Worm (Caenorhabditis elegans) whole organism, L1 larva: ENCODE measurements around the gene nas-24.

Experiments
- aha-1 ChIP-seq: fragments of 150-350 bp; optimal IDR thresholded peaks from 2 replicates; lab custom pipeline; 2014; ENCODE audit warnings: missing biosample characterization, missing genetic modification characterization
- alr-1 ChIP-seq: fragments of 200-800 bp; sonication (Bioruptor generic); optimal IDR thresholded peaks from 2 replicates; lab custom pipeline; 2018; ENCODE audit warnings: borderline replicate concordance, mild to moderate bottlenecking, missing genetic modification characterization, missing compliant biosample characterization
- aly-2 ChIP-seq: fragments of 150-350 bp; optimal IDR thresholded peaks from 2 replicates; lab custom pipeline; 2014; ENCODE audit warnings: missing biosample characterization, missing genetic modification characterization
- blmp-1 ChIP-seq: fragments of 150-350 bp; optimal IDR thresholded peaks from 2 replicates; lab custom pipeline; 2014; ENCODE audit warnings: missing biosample characterization, missing genetic modification characterization
- ceh-63 ChIP-seq: fragments of 200-800 bp; sonication (Bioruptor generic); optimal IDR thresholded peaks from 2 replicates; lab custom pipeline; 2018; ENCODE audit warnings: mild to moderate bottlenecking, missing genetic modification characterization, missing compliant biosample characterization
- ceh-82 ChIP-seq, 3 experiments: fragments of 150-350 bp in 1 of 3; sonication (generic microtip) in 2 of 3; optimal IDR thresholded peaks; 2 replicates each; lab custom pipeline; 2014 to 2017; ENCODE audit warnings: missing biosample characterization in 3 of 3, missing genetic modification characterization in 3 of 3
- ceh-88 ChIP-seq: fragments of 200-800 bp; sonication (Bioruptor generic); IDR thresholded peaks from 2 replicates; pipeline ENCODE4 v1.3.6; 2022; ENCODE audit warnings: missing genetic modification characterization, missing compliant biosample characterization
- ces-1 ChIP-seq: fragments of 150-350 bp; optimal IDR thresholded peaks from 2 replicates; lab custom pipeline; 2014; ENCODE audit warnings: missing biosample characterization, missing genetic modification reagents, missing genetic modification characterization
- elt-2 ChIP-seq: sonication (generic microtip); optimal IDR thresholded peaks from 2 replicates; lab custom pipeline; 2016; ENCODE audit warnings: missing genetic modification characterization, mild to moderate bottlenecking, inconsistent platforms, missing compliant biosample characterization, missing genetic modification reagents
- elt-3 ChIP-seq, 6 experiments: fragments of 150-350 bp in 1 of 6; sonication (generic microtip); optimal IDR thresholded peaks; 2 replicates each; lab custom pipeline; 2017 to 2018; ENCODE audit warnings: missing biosample characterization in 6 of 6, missing genetic modification characterization in 6 of 6, inconsistent platforms in 1 of 6
- ets-5 ChIP-seq: fragments of 200-800 bp; sonication (Bioruptor generic); IDR thresholded peaks from 2 replicates; pipeline ENCODE4 v1.3.6; 2022; ENCODE audit warnings: missing genetic modification characterization, missing compliant biosample characterization
- fkh-8 ChIP-seq: sonication (generic microtip); optimal IDR thresholded peaks from 2 replicates; lab custom pipeline; 2016; ENCODE audit warnings: mild to moderate bottlenecking, missing genetic modification characterization, missing compliant biosample characterization
- grh-1 ChIP-seq: fragments of 200-800 bp; sonication (Bioruptor generic); IDR thresholded peaks from 2 replicates; pipeline ENCODE4 v1.3.6; 2022; ENCODE audit warnings: missing genetic modification reagents, missing genetic modification characterization, missing compliant biosample characterization
- hlh-17 ChIP-seq: fragments of 200-800 bp; sonication (Bioruptor generic); optimal IDR thresholded peaks from 2 replicates; lab custom pipeline; 2018; ENCODE audit warnings: missing genetic modification characterization, mild to moderate bottlenecking, missing compliant biosample characterization, moderate library complexity, borderline replicate concordance
- hlh-4 ChIP-seq: sonication (generic microtip); optimal IDR thresholded peaks from 2 replicates; lab custom pipeline; 2016; ENCODE audit warnings: mild to moderate bottlenecking, missing genetic modification characterization, missing compliant biosample characterization
- irx-1 ChIP-seq: sonication (generic microtip); optimal IDR thresholded peaks from 2 replicates; lab custom pipeline; 2016; ENCODE audit warnings: missing genetic modification characterization, missing compliant biosample characterization
- lin-13 ChIP-seq: fragments of 150-350 bp; optimal IDR thresholded peaks from 2 replicates; lab custom pipeline; 2014; ENCODE audit warnings: missing biosample characterization, missing genetic modification reagents, missing genetic modification characterization
- lin-15B ChIP-seq: fragments of 150-350 bp; sonication (generic microtip); optimal IDR thresholded peaks from 3 replicates; lab custom pipeline; 2014; ENCODE audit warnings: missing biosample characterization, missing genetic modification characterization
- lin-39 ChIP-seq: fragments of 150-350 bp; optimal IDR thresholded peaks from 2 replicates; lab custom pipeline; 2014; ENCODE audit warnings: missing biosample characterization, missing genetic modification reagents, missing genetic modification characterization
- lir-3 ChIP-seq: sonication (generic microtip); optimal IDR thresholded peaks from 2 replicates; lab custom pipeline; 2016; ENCODE audit warnings: mild to moderate bottlenecking, missing genetic modification characterization, moderate library complexity, missing compliant biosample characterization; ENCODE audit not compliant: poor library complexity
- lsy-2 ChIP-seq, 2 experiments: fragments of 150-350 bp; optimal IDR thresholded peaks; 2 replicates each; lab custom pipeline; 2014; ENCODE audit warnings: missing biosample characterization in 2 of 2, missing genetic modification characterization in 2 of 2
- mab-9 ChIP-seq: fragments of 200-800 bp; sonication (Bioruptor generic); IDR thresholded peaks from 2 replicates; pipeline ENCODE4 v1.3.6; 2022; ENCODE audit warnings: missing genetic modification reagents, missing genetic modification characterization, missing compliant biosample characterization
- mdl-1 ChIP-seq, 2 experiments: fragments of 150-350 bp; optimal IDR thresholded peaks; 2 replicates each; lab custom pipeline; 2014 to 2017; ENCODE audit warnings: missing biosample characterization in 2 of 2, missing genetic modification characterization in 2 of 2, inconsistent platforms in 1 of 2
- mef-2 ChIP-seq: fragments of 150-350 bp; optimal IDR thresholded peaks from 2 replicates; lab custom pipeline; 2014; ENCODE audit warnings: missing biosample characterization, missing genetic modification characterization
- mep-1 ChIP-seq: fragments of 150-350 bp; optimal IDR thresholded peaks from 2 replicates; lab custom pipeline; 2014; ENCODE audit warnings: missing biosample characterization, missing genetic modification characterization
- nhr-11 ChIP-seq: fragments of 150-350 bp; optimal IDR thresholded peaks from 2 replicates; lab custom pipeline; 2014; ENCODE audit warnings: missing biosample characterization, missing genetic modification characterization
- nhr-237 ChIP-seq: fragments of 150-350 bp; optimal IDR thresholded peaks from 2 replicates; lab custom pipeline; 2014; ENCODE audit warnings: missing biosample characterization, missing genetic modification characterization
- nhr-47 ChIP-seq: sonication (generic microtip); optimal IDR thresholded peaks from 2 replicates; lab custom pipeline; 2016; ENCODE audit warnings: mild to moderate bottlenecking, missing genetic modification characterization, moderate library complexity, missing compliant biosample characterization
- nhr-71 ChIP-seq: sonication (generic microtip); optimal IDR thresholded peaks from 2 replicates; lab custom pipeline; 2016; ENCODE audit warnings: mild to moderate bottlenecking, missing genetic modification characterization, moderate library complexity, missing compliant biosample characterization
- nhr-76 ChIP-seq: sonication (generic microtip); optimal IDR thresholded peaks from 2 replicates; lab custom pipeline; 2017; ENCODE audit warnings: missing biosample characterization, missing genetic modification characterization
- nhr-77 ChIP-seq: fragments of 150-350 bp; optimal IDR thresholded peaks from 2 replicates; lab custom pipeline; 2014; ENCODE audit warnings: missing biosample characterization, missing genetic modification characterization
- nhr-85 ChIP-seq: sonication (generic microtip); peaks from one replicate; lab custom pipeline; 2016; ENCODE audit warnings: missing genetic modification characterization, inconsistent platforms, missing compliant biosample characterization
- nhr-90 ChIP-seq: sonication (generic microtip); optimal IDR thresholded peaks from 2 replicates; lab custom pipeline; 2016; ENCODE audit warnings: mild to moderate bottlenecking, missing genetic modification characterization, missing compliant biosample characterization; ENCODE audit not compliant: poor library complexity
- pax-3 ChIP-seq: fragments of 200-800 bp; sonication (Bioruptor generic); optimal IDR thresholded peaks from 2 replicates; lab custom pipeline; 2018; ENCODE audit warnings: mild to moderate bottlenecking, missing genetic modification characterization, moderate library complexity, missing compliant biosample characterization
- pqm-1 ChIP-seq: sonication (generic microtip); optimal IDR thresholded peaks from 3 replicates; lab custom pipeline; 2017; ENCODE audit warnings: missing biosample characterization, missing genetic modification characterization
- rnt-1 ChIP-seq: sonication (generic microtip); optimal IDR thresholded peaks from 2 replicates; lab custom pipeline; 2016; ENCODE audit warnings: mild to moderate bottlenecking, missing genetic modification characterization, moderate library complexity, missing compliant biosample characterization
- skn-1 ChIP-seq: fragments of 150-350 bp; optimal IDR thresholded peaks from 2 replicates; lab custom pipeline; 2014; ENCODE audit warnings: missing biosample characterization, missing genetic modification characterization
- snpc-4 ChIP-seq: fragments of 150-350 bp; optimal IDR thresholded peaks from 2 replicates; lab custom pipeline; 2014; ENCODE audit warnings: missing biosample characterization, missing genetic modification characterization
- snu-23 ChIP-seq: sonication (generic microtip); optimal IDR thresholded peaks from 2 replicates; lab custom pipeline; 2016; ENCODE audit warnings: missing genetic modification characterization, missing compliant biosample characterization
- sox-4 ChIP-seq: sonication (generic microtip); optimal IDR thresholded peaks from 2 replicates; lab custom pipeline; 2016; ENCODE audit warnings: missing genetic modification characterization, missing compliant biosample characterization
- sptf-1 ChIP-seq: fragments of 150-350 bp; optimal IDR thresholded peaks from 2 replicates; lab custom pipeline; 2014; ENCODE audit warnings: missing biosample characterization, missing genetic modification characterization
- swsn-7 ChIP-seq: sonication (generic microtip); optimal IDR thresholded peaks from 2 replicates; lab custom pipeline; 2016; ENCODE audit warnings: missing genetic modification characterization, missing compliant biosample characterization
- tbx-2 ChIP-seq: sonication (generic microtip); optimal IDR thresholded peaks from 2 replicates; lab custom pipeline; 2016; ENCODE audit warnings: missing genetic modification characterization, missing compliant biosample characterization
- tlp-1 ChIP-seq: fragments of 150-350 bp; optimal IDR thresholded peaks from 2 replicates; lab custom pipeline; 2014; ENCODE audit warnings: missing biosample characterization, missing genetic modification characterization
- unc-130 ChIP-seq: fragments of 150-350 bp; optimal IDR thresholded peaks from 2 replicates; lab custom pipeline; 2017; ENCODE audit warnings: missing biosample characterization, missing genetic modification characterization, inconsistent platforms
- unc-30 ChIP-seq: sonication (generic microtip); optimal IDR thresholded peaks from 2 replicates; lab custom pipeline; 2017; ENCODE audit warnings: missing biosample characterization, missing genetic modification characterization
- unc-62 ChIP-seq: fragments of 150-350 bp; optimal IDR thresholded peaks from 2 replicates; lab custom pipeline; 2014; ENCODE audit warnings: missing biosample characterization, missing genetic modification reagents, missing genetic modification characterization
- unc-98 ChIP-seq: fragments of 200-800 bp; sonication (Bioruptor generic); IDR thresholded peaks from 2 replicates; pipeline ENCODE4 v1.3.6; 2022; ENCODE audit warnings: missing genetic modification characterization, missing compliant biosample characterization
- vab-15 ChIP-seq: sonication (generic microtip); optimal IDR thresholded peaks from 2 replicates; lab custom pipeline; 2017; ENCODE audit warnings: missing genotype, mild to moderate bottlenecking, missing genetic modification characterization, missing compliant biosample characterization
- zag-1 ChIP-seq: fragments of 150-350 bp; optimal IDR thresholded peaks from 2 replicates; lab custom pipeline; 2014; ENCODE audit warnings: missing biosample characterization, missing genetic modification characterization
- zip-4 ChIP-seq: fragments of 200-800 bp; sonication (Bioruptor generic); optimal IDR thresholded peaks from 2 replicates; lab custom pipeline; 2018; ENCODE audit warnings: mild to moderate bottlenecking, missing genetic modification characterization, moderate library complexity, missing compliant biosample characterization
- ztf-11 ChIP-seq, 2 experiments: sonication (generic microtip); optimal IDR thresholded peaks; 2 replicates each; lab custom pipeline; 2016 to 2017; ENCODE audit warnings: missing genetic modification characterization in 2 of 2, missing biosample characterization in 1 of 2, missing compliant biosample characterization in 1 of 2
- ztf-4 ChIP-seq: fragments of 150-350 bp; optimal IDR thresholded peaks from 2 replicates; lab custom pipeline; 2014; ENCODE audit warnings: missing biosample characterization, missing genetic modification characterization

Gene nas-24

DNA sequence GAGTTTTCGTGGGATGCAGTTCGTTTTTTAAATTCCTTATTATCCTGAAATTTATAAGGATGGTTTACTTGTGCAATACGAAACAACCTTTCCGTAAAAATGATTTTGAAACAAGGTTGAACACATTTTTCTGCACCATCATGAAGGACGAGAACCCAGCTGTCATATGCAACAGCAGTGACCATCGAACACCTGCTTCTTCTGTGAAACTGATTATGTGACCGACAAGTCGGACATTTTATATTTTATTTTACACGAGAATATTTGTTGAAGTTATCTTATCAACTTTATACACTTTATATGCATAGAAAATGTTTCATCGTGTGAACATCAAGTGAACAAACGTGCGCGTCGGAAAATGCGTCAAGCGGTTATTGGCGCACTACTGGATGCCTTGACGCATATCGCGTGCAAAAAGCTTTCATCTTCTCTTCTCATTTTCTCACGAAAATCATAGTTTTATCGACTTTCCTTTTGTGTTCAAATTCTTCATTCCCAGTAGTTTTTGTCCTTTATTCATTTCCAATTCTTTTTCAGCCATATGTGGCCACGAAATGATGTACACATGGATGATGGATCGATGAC, 49.7 kb downstream of the nas-24 start, which contains the start of gene sel-10 (continued):
- peak; percentile 95 for TF ChIP-seq mep-1 (tag; lab: Kevin White, UChicago)
- no peak for TF ChIP-seq ceh-88
- TF ChIP-seq snu-23 (GFP tag; lab: Kevin White, UChicago): peak; percentile 81
- TF ChIP-seq unc-30 (tag; lab: Kevin White, UChicago): no peak
- TF ChIP-seq nhr-47 (tag; lab: Kevin White, UChicago): peak; percentile 87
- peak; percentile 79 for TF ChIP-seq nhr-90 (tag; lab: Kevin White, UChicago)
- TF ChIP-seq nhr-85 (tag; lab: Kevin White, UChicago): peak; percentile 90
- TF ChIP-seq lin-15B (tag; lab: Kevin White, UChicago): peak; percentile 63
- peak; percentile 87 for TF ChIP-seq nhr-71
- TF ChIP-seq lin-39 (tag; lab: Kevin White, UChicago): peak; percentile 52
- peak; percentile 80 for TF ChIP-seq unc-130 (tag; lab: Kevin White, UChicago)
- peak; percentile 9 for TF ChIP-seq nhr-11 (tag; lab: Kevin White, UChicago)
- TF ChIP-seq unc-98 (GFP tag; lab: Robert Waterston, UW): no peak
- TF ChIP-seq ztf-11 (tag; optimal IDR thresholded peaks at IDR 0.05; lab: Kevin White, UChicago): peak in 1 of 2 experiments; percentile 0
- TF ChIP-seq vab-15 (tag; lab: Kevin White, UChicago): no peak
- peak; percentile 55 for TF ChIP-seq blmp-1 (tag; lab: Kevin White, UChicago)
- peak; percentile 64 for TF ChIP-seq irx-1
- no peak for TF ChIP-seq tlp-1 (tag; lab: Kevin White, UChicago)
- no peak for TF ChIP-seq unc-62
- TF ChIP-seq swsn-7 (tag; lab: Kevin White, UChicago): peak; percentile 85
- TF ChIP-seq mef-2: no peak
- no peak for TF ChIP-seq ets-5
- peak; percentile 15; the same call in 1 of the 2 replicates for TF ChIP-seq grh-1 (GFP tag; lab: Robert Waterston, UW)
- peak; percentile 12 for TF ChIP-seq aha-1 (tag; lab: Kevin White, UChicago)
- peak; percentile 43 for TF ChIP-seq elt-2 (tag; lab: Kevin White, UChicago)
- peak; percentile 85 to 88 for TF ChIP-seq lsy-2 (tag; optimal IDR thresholded peaks at IDR 0.05; lab: Kevin White, UChicago)
- TF ChIP-seq zag-1 (tag; lab: Kevin White, UChicago): no peak
- TF ChIP-seq nhr-77 (tag; lab: Kevin White, UChicago): peak; percentile 55
- no peak for TF ChIP-seq alr-1
- peak; percentile 55 for TF ChIP-seq sox-4 (tag; lab: Kevin White, UChicago)
- TF ChIP-seq tbx-2 (tag; lab: Kevin White, UChicago): peak; percentile 77
- no peak for TF ChIP-seq nhr-237 (tag; lab: Kevin White, UChicago)
- TF ChIP-seq mdl-1 (tag; optimal IDR thresholded peaks at IDR 0.05; lab: Kevin White, UChicago): peak in 1 of 2 experiments; percentile 73
- TF ChIP-seq fkh-8 (tag; lab: Kevin White, UChicago): peak; percentile 71
- TF ChIP-seq nhr-76: no peak
- TF ChIP-seq skn-1 (tag; lab: Kevin White, UChicago): peak; percentile 51
- TF ChIP-seq mab-9: no peak
- peak; percentile 28 for TF ChIP-seq aly-2 (tag; lab: Kevin White, UChicago)
- TF ChIP-seq snpc-4: peak; percentile 73
- TF ChIP-seq pax-3: peak; percentile 79
- TF ChIP-seq hlh-17 (GFP tag; lab: Kevin White, UChicago): no peak
- peak; percentile 57 for TF ChIP-seq lir-3
- TF ChIP-seq lin-13 (GFP tag; lab: Kevin White, UChicago): peak; percentile 65
- no peak for TF ChIP-seq sptf-1
- TF ChIP-seq ceh-63 (GFP tag; lab: Kevin White, UChicago): no peak
- TF ChIP-seq hlh-4: no peak
- no peak for TF ChIP-seq ces-1
- TF ChIP-seq ztf-4 (tag; lab: Kevin White, UChicago): no peak
- TF ChIP-seq rnt-1: peak; percentile 90
- TF ChIP-seq zip-4 (GFP tag; lab: Kevin White, UChicago): peak; percentile 41
- peak; percentile 67 to 85 (median 70) for TF ChIP-seq ceh-82 (tag; optimal IDR thresholded peaks at IDR 0.05; lab: Kevin White, UChicago)
- TF ChIP-seq pqm-1 (tag; lab: Kevin White, UChicago): no peak
- TF ChIP-seq elt-3 (tag; optimal IDR thresholded peaks at IDR 0.05; lab: Kevin White, UChicago): peak in 1 of 6 experiments; percentile 75
